Fruit fly (Drosophila melanogaster): ENCODE data around the gene CG3534.

Gene CG3534

dm6 chr3R:17018902-17019527, 22.8 kb downstream of the CG3534 start (continued):
- TF ChIP-seq CG3032 (tag; optimal IDR thresholded peaks at IDR 0.05) (peak; percentile 24), CG6276 (GFP tag; optimal IDR thresholded peaks at IDR 0.05) (no peak), CG6854 (GFP tag; optimal IDR thresholded peaks at IDR 0.05) (no peak), Ets96B (tag; optimal IDR thresholded peaks at IDR 0.05) (peak; percentile 48), CG6792 (GFP tag; optimal IDR thresholded peaks at IDR 0.05) (no peak), Met (GFP tag; optimal IDR thresholded peaks at IDR 0.05) (no peak), vri (GFP tag; optimal IDR thresholded peaks at IDR 0.05) (no peak), fkh (GFP tag; optimal IDR thresholded peaks at IDR 0.05) (no peak), esn (GFP tag; optimal IDR thresholded peaks at IDR 0.05) (no peak), Sox14 (GFP tag; optimal IDR thresholded peaks at IDR 0.05) (no peak), svp (GFP tag) (peak; percentile 97), CG3919 (GFP tag; optimal IDR thresholded peaks at IDR 0.05) (no peak), salr (GFP tag; optimal IDR thresholded peaks at IDR 0.05) (peak in 1 of 2 experiments; percentile 13), CG4318 (GFP tag; optimal IDR thresholded peaks at IDR 0.05) (no peak), CG8319 (GFP tag; optimal IDR thresholded peaks at IDR 0.05) (no peak), cyc (GFP tag; optimal IDR thresholded peaks at IDR 0.05) (no peak), OdsH (GFP tag; optimal IDR thresholded peaks at IDR 0.05) (peak; percentile 8), Eip93F (GFP tag; optimal IDR thresholded peaks at IDR 0.05) (no peak), CG8119 (GFP tag; IDR thresholded peaks at IDR 0.05) (no peak), spab (GFP tag; optimal IDR thresholded peaks at IDR 0.05) (peak; percentile 21), achi (GFP tag; optimal IDR thresholded peaks at IDR 0.05) (peak; percentile 31), Lpt (GFP tag; optimal IDR thresholded peaks at IDR 0.05) (no peak), CG15336 (GFP tag; IDR thresholded peaks at IDR 0.05) (no peak), Eip78C (GFP tag) (peak; percentile 78), CG11762 (GFP tag; optimal IDR thresholded peaks at IDR 0.05; ENCODE audit: insufficient read depth) (no peak), Blimp-1 (GFP tag; optimal IDR thresholded peaks at IDR 0.05) (no peak), dsx (GFP tag; optimal IDR thresholded peaks at IDR 0.05; ENCODE audit: poor library complexity, severe bottlenecking) (peak; percentile 57), CG7368 (GFP tag; optimal IDR thresholded peaks at IDR 0.05) (no peak), lz (GFP tag; optimal IDR thresholded peaks at IDR 0.05) (no peak), Hr39 (GFP tag; optimal IDR thresholded peaks at IDR 0.05) (no peak), CG31627 (GFP tag; optimal IDR thresholded peaks at IDR 0.05) (no peak), topi (GFP tag; optimal IDR thresholded peaks at IDR 0.05) (no peak), CG11294 (GFP tag; IDR thresholded peaks at IDR 0.05) (no peak), ss (GFP tag; optimal IDR thresholded peaks at IDR 0.05) (peak; percentile 55 to 59), fd85E (GFP tag; optimal IDR thresholded peaks at IDR 0.05) (no peak)

dm6 chr3R:17020956-17021355, 24.7 kb downstream of the CG3534 start, which contains the start of gene Adsl:
Gene Adsl (minus strand): TSS chr3R:17021120.
- TF ChIP-seq CG8119 (GFP tag; IDR thresholded peaks at IDR 0.05) (no peak), vri (GFP tag; optimal IDR thresholded peaks at IDR 0.05) (no peak), Ets96B (tag; optimal IDR thresholded peaks at IDR 0.05) (no peak), CG11294 (GFP tag; IDR thresholded peaks at IDR 0.05) (no peak), salr (GFP tag; optimal IDR thresholded peaks at IDR 0.05) (peak in 1 of 2 experiments; percentile 36), eg (GFP tag; IDR thresholded peaks at IDR 0.05) (peak; percentile 31; the same call in 1 of the 3 replicates), Hr39 (GFP tag; optimal IDR thresholded peaks at IDR 0.05) (no peak), Gug (GFP tag; IDR thresholded peaks at IDR 0.05) (no peak), dsx (GFP tag; optimal IDR thresholded peaks at IDR 0.05; ENCODE audit: poor library complexity, severe bottlenecking) (peak; percentile 43), Eip78C (GFP tag) (peak; percentile 90), CG3919 (GFP tag; optimal IDR thresholded peaks at IDR 0.05) (peak; percentile 69), Eip75B (GFP tag; optimal IDR thresholded peaks at IDR 0.05) (peak; percentile 60), pdm3 (GFP tag; optimal IDR thresholded peaks at IDR 0.05) (peak; percentile 46), Sox15 (GFP tag; optimal IDR thresholded peaks at IDR 0.05) (no peak), Ets21C (GFP tag; optimal IDR thresholded peaks at IDR 0.05) (no peak), CG8632 (GFP tag; optimal IDR thresholded peaks at IDR 0.05) (peak; percentile 36), CG16779 (tag; optimal IDR thresholded peaks at IDR 0.05) (peak; percentile 23), CG6808 (GFP tag; optimal IDR thresholded peaks at IDR 0.05) (peak; percentile 56), topi (GFP tag; optimal IDR thresholded peaks at IDR 0.05) (peak; percentile 60), net (GFP tag; optimal IDR thresholded peaks at IDR 0.05) (peak; percentile 65), CG32006 (GFP tag; optimal IDR thresholded peaks at IDR 0.05) (no peak), achi (GFP tag; optimal IDR thresholded peaks at IDR 0.05) (no peak), acj6 (GFP tag; optimal IDR thresholded peaks at IDR 0.05) (peak; percentile 49), Sox102F (GFP tag; optimal IDR thresholded peaks at IDR 0.05) (peak; percentile 54), CG6276 (GFP tag; optimal IDR thresholded peaks at IDR 0.05) (no peak), esn (GFP tag; optimal IDR thresholded peaks at IDR 0.05) (no peak), Hr38 (GFP tag; optimal IDR thresholded peaks at IDR 0.05) (no peak), svp (GFP tag) (peak; percentile 73), fd85E (GFP tag; optimal IDR thresholded peaks at IDR 0.05) (peak; percentile 44)
